Fruit fly (Drosophila melanogaster) whole organism, embryonic: ENCODE data around the gene Hydr2.

ENCODE experiments used
- B-H2 ChIP-seq: fragments of 200-800 bp; sonication (Bioruptor generic); optimal IDR thresholded peaks from 2 replicates; lab custom pipeline; 2018; ENCODE audit warnings: missing biosample characterization, mild to moderate bottlenecking, missing genetic modification characterization
- Bgb ChIP-seq: fragments of 200-800 bp; sonication (Bioruptor generic); IDR thresholded peaks from 2 replicates; pipeline ENCODE4 v1.3.6; 2022; ENCODE audit warnings: missing biosample characterization, missing genetic modification characterization; ENCODE audit not compliant: partially characterized antibody
- CG10321 ChIP-seq: fragments of 200-800 bp; sonication (Bioruptor generic); IDR thresholded peaks from 2 replicates; pipeline ENCODE4 v1.3.6; 2022; ENCODE audit warnings: missing biosample characterization, missing genetic modification characterization
- CG11398 ChIP-seq: fragments of 200-800 bp; sonication (Bioruptor generic); optimal IDR thresholded peaks from 2 replicates; lab custom pipeline; 2016; ENCODE audit warnings: missing biosample characterization, missing genetic modification characterization
- CG12236 ChIP-seq: fragments of 200-800 bp; sonication (Bioruptor generic); optimal IDR thresholded peaks from 2 replicates; lab custom pipeline; 2016; ENCODE audit warnings: missing biosample characterization, missing genetic modification characterization
- CG13296 ChIP-seq: fragments of 200-800 bp; sonication (Bioruptor generic); optimal IDR thresholded peaks from 3 replicates; lab custom pipeline; 2018; ENCODE audit warnings: missing biosample characterization, mild to moderate bottlenecking, missing genetic modification characterization
- CG13775 ChIP-seq: fragments of 200-800 bp; sonication (Bioruptor generic); optimal IDR thresholded peaks from 3 replicates; lab custom pipeline; 2017; ENCODE audit warnings: missing biosample characterization, mild to moderate bottlenecking, missing genetic modification characterization
- CG15479 ChIP-seq: fragments of 200-800 bp; sonication (Bioruptor generic); optimal IDR thresholded peaks from 3 replicates; lab custom pipeline; 2019; ENCODE audit warnings: missing biosample characterization, mild to moderate bottlenecking, missing genetic modification characterization, moderate library complexity
- CG16779 ChIP-seq: fragments of 200-800 bp; sonication (Bioruptor generic); IDR thresholded peaks from 2 replicates; pipeline ENCODE4 v1.3.6; 2022; ENCODE audit warnings: missing biosample characterization, missing genetic modification characterization
- CG16863 ChIP-seq: fragments of 200-800 bp; sonication (Bioruptor generic); optimal IDR thresholded peaks from 3 replicates; lab custom pipeline; 2016; ENCODE audit warnings: missing biosample characterization, missing genetic modification characterization
- CG17361 ChIP-seq: fragments of 200-800 bp; sonication (Bioruptor generic); IDR thresholded peaks from 3 replicates; pipeline ENCODE4 v1.3.6; 2022; ENCODE audit warnings: missing biosample characterization, missing genetic modification characterization
- CG2199 ChIP-seq: fragments of 200-800 bp; sonication (Bioruptor generic); IDR thresholded peaks from 3 replicates; pipeline ENCODE4 v1.3.6; 2022; ENCODE audit warnings: missing biosample characterization, missing genetic modification characterization
- CG3163 ChIP-seq: fragments of 200-800 bp; sonication (Bioruptor generic); optimal IDR thresholded peaks from 3 replicates; lab custom pipeline; 2016; ENCODE audit warnings: missing biosample characterization, missing genetic modification characterization
- CG3726 ChIP-seq: fragments of 200-800 bp; sonication (Bioruptor generic); IDR thresholded peaks from 3 replicates; pipeline ENCODE4, ENCODE4 v1.3.6; 2022; ENCODE audit warnings: missing biosample characterization, missing genetic modification characterization
- CG8359 ChIP-seq: fragments of 200-800 bp; sonication (Bioruptor generic); optimal IDR thresholded peaks from 2 replicates; lab custom pipeline; 2017; ENCODE audit warnings: missing biosample characterization, mild to moderate bottlenecking, missing genetic modification characterization, borderline replicate concordance
- CG8924 ChIP-seq: fragments of 200-800 bp; optimal IDR thresholded peaks from 3 replicates; lab custom pipeline; 2019; ENCODE audit warnings: missing biosample characterization, mild to moderate bottlenecking, missing genetic modification characterization, moderate library complexity
- CG9876 ChIP-seq: fragments of 200-800 bp; sonication (Bioruptor generic); optimal IDR thresholded peaks from 2 replicates; lab custom pipeline; 2016; ENCODE audit warnings: missing biosample characterization, missing genetic modification characterization
- Camta ChIP-seq: fragments of 200-800 bp; sonication (Bioruptor generic); optimal IDR thresholded peaks from 2 replicates; lab custom pipeline; 2016; ENCODE audit warnings: missing biosample characterization, missing genetic modification characterization
- Deaf1 ChIP-seq: fragments of 200-800 bp; optimal IDR thresholded peaks from 3 replicates; lab custom pipeline; 2019; ENCODE audit warnings: missing biosample characterization, mild to moderate bottlenecking, missing genetic modification characterization, moderate library complexity
- Elba2 ChIP-seq: fragments of 200-800 bp; sonication (Bioruptor generic); optimal IDR thresholded peaks from 3 replicates; lab custom pipeline; 2016; ENCODE audit warnings: missing biosample characterization, missing genetic modification characterization
- Fer3 ChIP-seq: fragments of 200-800 bp; sonication (Bioruptor generic); optimal IDR thresholded peaks from 2 replicates; lab custom pipeline; 2018; ENCODE audit warnings: missing biosample characterization, mild to moderate bottlenecking, missing genetic modification characterization, moderate library complexity
- HLH3B ChIP-seq: fragments of 200-800 bp; sonication (Bioruptor generic); IDR thresholded peaks from 2 replicates; pipeline ENCODE4 v1.3.6; 2022; ENCODE audit warnings: missing biosample characterization, missing genetic modification characterization
- Hmx ChIP-seq: fragments of 200-800 bp; sonication (Bioruptor generic); optimal IDR thresholded peaks from 2 replicates; lab custom pipeline; 2016; ENCODE audit warnings: missing biosample characterization, missing genetic modification characterization
- Mrtf ChIP-seq: fragments of 200-800 bp; sonication (Bioruptor generic); IDR thresholded peaks from 3 replicates; pipeline ENCODE4 v1.3.6; 2022; ENCODE audit warnings: missing biosample characterization, missing genetic modification characterization
- NC2β ChIP-seq: fragments of 200-800 bp; sonication (Bioruptor generic); optimal IDR thresholded peaks from 2 replicates; lab custom pipeline; 2016; ENCODE audit warnings: missing biosample characterization, missing genetic modification characterization
- Ravus ChIP-seq: fragments of 200-800 bp; sonication (Bioruptor generic); IDR thresholded peaks from 2 replicates; pipeline ENCODE4 v1.3.6; 2022; ENCODE audit warnings: missing biosample characterization, missing genetic modification characterization
- Scr ChIP-seq: fragments of 200-800 bp; sonication (Bioruptor generic); IDR thresholded peaks from 2 replicates; pipeline ENCODE4 v1.3.6; 2022; ENCODE audit warnings: missing biosample characterization, missing genetic modification characterization; ENCODE audit not compliant: partially characterized antibody
- Spps ChIP-seq: fragments of 200-800 bp; sonication (Bioruptor generic); optimal IDR thresholded peaks from 2 replicates; lab custom pipeline; 2018; ENCODE audit warnings: missing biosample characterization, mild to moderate bottlenecking, missing genetic modification characterization
- Vsx1 ChIP-seq: fragments of 200-800 bp; sonication (Bioruptor generic); optimal IDR thresholded peaks from 2 replicates; lab custom pipeline; 2017; ENCODE audit warnings: missing biosample characterization, mild to moderate bottlenecking, missing genetic modification characterization, missing genetic modification reagents
- ara ChIP-seq: fragments of 200-800 bp; sonication (Bioruptor generic); IDR thresholded peaks from 2 replicates; pipeline ENCODE4 v1.3.6; 2022; ENCODE audit warnings: missing biosample characterization, missing genetic modification characterization
- bowl ChIP-seq: fragments of 200-800 bp; sonication (Bioruptor generic); IDR thresholded peaks from 2 replicates; pipeline ENCODE4 v1.3.6; 2022; ENCODE audit warnings: missing biosample characterization, missing genetic modification characterization
- chinmo ChIP-seq: fragments of 200-800 bp; sonication (Bioruptor generic); IDR thresholded peaks from 4 replicates; pipeline ENCODE4 v1.3.6; 2022; ENCODE audit warnings: missing biosample characterization, missing genetic modification characterization; ENCODE audit not compliant: partially characterized antibody
- corto ChIP-seq: fragments of 200-800 bp; sonication (Bioruptor generic); optimal IDR thresholded peaks from 2 replicates; lab custom pipeline; 2016; ENCODE audit warnings: missing biosample characterization, mild to moderate bottlenecking, missing genetic modification characterization, moderate library complexity
- dimm ChIP-seq: fragments of 200-800 bp; sonication (Bioruptor generic); IDR thresholded peaks from 2 replicates; pipeline ENCODE4 v1.3.6; 2022; ENCODE audit warnings: missing biosample characterization, missing genetic modification characterization
- emc ChIP-seq: fragments of 200-800 bp; sonication (Bioruptor generic); optimal IDR thresholded peaks from 2 replicates; lab custom pipeline; 2016; ENCODE audit warnings: missing biosample characterization, missing genetic modification characterization
- eve ChIP-seq, 2 experiments: fragments of >200 bp; optimal IDR thresholded peaks; 2 replicates each; lab custom pipeline; 2017; ENCODE audit warnings: missing biosample characterization in 2 of 2, missing genetic modification characterization in 2 of 2
- gcm2 ChIP-seq: fragments of 200-800 bp; sonication (Bioruptor generic); optimal IDR thresholded peaks from 2 replicates; lab custom pipeline; 2016; ENCODE audit warnings: missing biosample characterization, missing genetic modification characterization
- h ChIP-seq: fragments of >200 bp; optimal IDR thresholded peaks from 2 replicates; lab custom pipeline; 2017
- insv ChIP-seq, 2 experiments: fragments of 200-800 bp; sonication (Bioruptor generic); optimal IDR thresholded peaks; 3 replicates each; lab custom pipeline; 2016 to 2018; ENCODE audit warnings: missing biosample characterization in 2 of 2, missing genetic modification characterization in 2 of 2
- nerfin-2 ChIP-seq: fragments of 200-800 bp; sonication (Bioruptor generic); IDR thresholded peaks from 2 replicates; pipeline ENCODE4 v1.3.6; 2022; ENCODE audit warnings: missing biosample characterization, missing genetic modification characterization; ENCODE audit not compliant: partially characterized antibody
- psq ChIP-seq: fragments of 200-800 bp; sonication (Bioruptor generic); optimal IDR thresholded peaks from 2 replicates; lab custom pipeline; 2017; ENCODE audit warnings: missing biosample characterization, missing genetic modification characterization
- repo ChIP-seq: fragments of 200-800 bp; sonication (Bioruptor generic); optimal IDR thresholded peaks from 2 replicates; lab custom pipeline; 2016; ENCODE audit warnings: missing biosample characterization, missing genetic modification characterization
- stwl ChIP-seq: fragments of 200-800 bp; sonication (Bioruptor generic); optimal IDR thresholded peaks from 3 replicates; lab custom pipeline; 2018; ENCODE audit warnings: missing biosample characterization, mild to moderate bottlenecking, missing genetic modification characterization, moderate library complexity
- toy ChIP-seq: fragments of 200-800 bp; sonication (Bioruptor generic); IDR thresholded peaks from 2 replicates; pipeline ENCODE4 v1.3.6; 2022; ENCODE audit warnings: missing biosample characterization, missing genetic modification characterization
- trem ChIP-seq: fragments of 200-800 bp; optimal IDR thresholded peaks from 3 replicates; lab custom pipeline; 2019; ENCODE audit warnings: missing biosample characterization, mild to moderate bottlenecking, missing genetic modification characterization, moderate library complexity
- tup ChIP-seq: fragments of 200-800 bp; sonication (Bioruptor generic); optimal IDR thresholded peaks from 2 replicates; lab custom pipeline; 2016; ENCODE audit warnings: missing biosample characterization, mild to moderate bottlenecking, missing genetic modification characterization, moderate library complexity
- usp ChIP-seq: fragments of >200 bp; optimal IDR thresholded peaks from 2 replicates; lab custom pipeline; 2017; ENCODE audit warnings: missing biosample characterization, missing genetic modification characterization
- z ChIP-seq: fragments of 200-800 bp; sonication (Bioruptor generic); IDR thresholded peaks from 3 replicates; pipeline ENCODE4 v1.3.6; 2022; ENCODE audit warnings: missing biosample characterization, missing genetic modification characterization
- zen2 ChIP-seq: fragments of 200-800 bp; sonication (Bioruptor generic); IDR thresholded peaks from 3 replicates; pipeline ENCODE4 v1.3.6; 2022; ENCODE audit warnings: missing biosample characterization, missing genetic modification characterization; ENCODE audit not compliant: partially characterized antibody

Hydr2 gene

DNA sequence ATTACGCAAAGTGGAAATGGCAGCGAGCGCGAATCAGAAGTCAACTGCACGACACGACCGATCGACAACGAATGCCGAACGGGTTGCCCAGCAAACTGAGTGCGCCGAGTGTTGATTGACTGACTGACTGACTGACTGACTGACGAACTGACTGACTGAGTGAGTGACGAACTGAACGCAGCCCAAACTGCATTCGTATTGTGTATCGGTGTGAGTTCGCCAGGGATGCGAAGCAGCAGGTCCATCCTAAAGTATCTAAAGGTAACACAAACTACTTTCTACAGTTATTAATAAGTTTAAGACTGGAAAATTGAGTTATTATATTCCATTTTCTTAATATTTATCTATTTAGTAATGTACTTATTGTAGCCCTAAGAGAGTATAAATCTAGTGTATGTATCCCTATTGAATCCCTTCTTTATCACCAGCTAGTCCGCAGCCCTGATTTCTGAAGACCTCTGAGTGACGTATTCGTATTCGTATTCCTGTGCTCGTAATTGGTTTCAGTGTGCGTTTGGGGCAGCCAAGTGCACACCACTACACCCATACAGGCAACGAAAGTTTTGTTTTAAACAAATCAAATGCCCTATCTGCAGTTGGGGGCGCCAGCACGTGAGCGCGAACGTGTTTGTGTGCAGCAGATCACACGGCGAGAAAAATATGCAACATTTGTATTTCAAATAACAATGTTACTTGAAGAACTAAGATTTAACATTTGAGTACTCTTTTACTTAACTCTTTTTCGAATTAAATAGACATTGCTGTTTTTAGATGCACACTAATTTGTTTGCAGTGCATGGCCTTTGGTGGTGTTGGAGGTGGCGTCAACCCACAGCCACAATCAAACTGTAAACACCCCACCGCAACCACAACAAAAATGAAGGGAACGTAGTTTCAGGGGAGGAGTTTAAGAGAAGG lies 10.5 kb upstream of the Hydr2 start (continued):
- TF ChIP-seq dimm (GFP tag; lab: Robert Waterston, UW) (peak; percentile 69), Mrtf (peak; percentile 94), CG3163 (peak; percentile 83), Elba2 (GFP tag; lab: Kevin White, UChicago) (no peak), stwl (peak; percentile 53), toy (GFP tag; lab: Robert Waterston, UW) (peak; percentile 66), emc (GFP tag; lab: Kevin White, UChicago) (peak; percentile 72), CG10321 (peak; percentile 72), CG9876 (GFP tag; lab: Kevin White, UChicago) (peak; percentile 95), Camta (GFP tag; lab: Kevin White, UChicago) (peak; percentile 94), Spps (tag; lab: Kevin White, UChicago) (peak; percentile 91), h (lab: Kevin White, UChicago) (no peak), repo (peak; percentile 94), tup (GFP tag; lab: Kevin White, UChicago) (peak; percentile 81), HLH3B (peak; percentile 96), corto (no peak), Bgb (GFP tag; lab: Robert Waterston, UW) (no peak), Hmx (no peak), B-H2 (GFP tag; lab: Kevin White, UChicago) (peak; percentile 36), z (GFP tag; lab: Robert Waterston, UW) (peak; percentile 63; the same call in 1 of the 3 replicates), psq (GFP tag; lab: Kevin White, UChicago) (peak; percentile 73), nerfin-2 (peak; percentile 37; the same call in 1 of the 2 replicates), CG15479 (GFP tag; lab: Kevin White, UChicago) (no peak), CG16863 (GFP tag; lab: Kevin White, UChicago) (peak; percentile 97), bowl (GFP tag; lab: Robert Waterston, UW) (peak; percentile 89), CG12236 (GFP tag; lab: Kevin White, UChicago) (peak; percentile 95), CG8359 (GFP tag; lab: Kevin White, UChicago) (peak; percentile 87), CG3726 (GFP tag; lab: Robert Waterston, UW) (peak; percentile 89), CG16779 (GFP tag; lab: Robert Waterston, UW) (peak; percentile 79), chinmo (GFP tag; lab: Robert Waterston, UW) (no peak), Fer3 (peak; percentile 85), ara (GFP tag; lab: Robert Waterston, UW) (peak; percentile 98), trem (tag; lab: Kevin White, UChicago) (peak; percentile 91), Deaf1 (tag; lab: Kevin White, UChicago) (peak; percentile 90), CG13775 (GFP tag; lab: Kevin White, UChicago) (peak; percentile 87), zen2 (GFP tag; lab: Robert Waterston, UW) (no peak), CG13296 (GFP tag; lab: Kevin White, UChicago) (peak; percentile 78), NC2β (GFP tag; lab: Kevin White, UChicago) (peak; percentile 96), CG8924 (tag; lab: Kevin White, UChicago) (peak; percentile 97), gcm2 (GFP tag; lab: Kevin White, UChicago) (peak; percentile 86), CG2199 (GFP tag; lab: Robert Waterston, UW) (peak; percentile 97), Vsx1 (GFP tag; lab: Kevin White, UChicago) (peak; percentile 83), insv (GFP tag; optimal IDR thresholded peaks at IDR 0.05; lab: Kevin White, UChicago) (peak; percentile 18 to 45), CG17361 (peak; percentile 96), usp (GFP tag; lab: Kevin White, UChicago) (no peak), eve (GFP tag; optimal IDR thresholded peaks at IDR 0.05; lab: Kevin White, UChicago) (peak in 1 of 2 experiments; percentile 97), Ravus (GFP tag; lab: Robert Waterston, UW) (peak; percentile 77), Scr (GFP tag; lab: Robert Waterston, UW) (no peak), CG11398 (GFP tag; lab: Kevin White, UChicago) (peak; percentile 93)
